Worm (Caenorhabditis elegans): ENCODE data around the gene unc-84.

unc-84 gene

ce11 chrX:13631122-13631672 is 46.6 kb downstream of the unc-84 start, which contains the start of gene nlg-1:
Gene nlg-1 (minus strand): TSS chrX:13631172.
- TF ChIP-seq fkh-10 (GFP tag; optimal IDR thresholded peaks at IDR 0.05): peak; percentile 59
- TF ChIP-seq ztf-11 (tag; optimal IDR thresholded peaks at IDR 0.05): no peak

DNA sequence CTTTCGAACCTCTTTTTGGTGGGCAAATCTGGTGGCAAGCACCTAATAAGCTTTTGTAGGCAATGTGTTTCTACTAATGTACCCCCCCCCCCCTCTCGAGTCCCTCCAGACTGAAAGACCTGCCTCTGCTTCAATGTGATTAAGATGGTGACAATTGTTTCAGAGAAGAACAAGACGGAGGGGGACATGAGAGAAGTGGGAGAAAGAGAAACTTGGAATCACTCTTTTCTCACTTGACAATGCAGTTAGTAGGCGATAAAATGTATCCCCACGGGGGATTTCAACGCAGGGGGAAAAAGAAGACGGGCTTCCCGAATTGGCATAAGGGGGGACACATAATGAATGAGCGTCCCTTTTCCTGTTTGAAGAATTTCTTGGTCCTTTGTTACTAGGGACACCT is 47.7 kb downstream of the unc-84 start:
- TF ChIP-seq elt-2 (tag; optimal IDR thresholded peaks at IDR 0.05): no peak
- peak; percentile 49 for TF ChIP-seq egl-5 (tag; optimal IDR thresholded peaks at IDR 0.05)

DNA sequence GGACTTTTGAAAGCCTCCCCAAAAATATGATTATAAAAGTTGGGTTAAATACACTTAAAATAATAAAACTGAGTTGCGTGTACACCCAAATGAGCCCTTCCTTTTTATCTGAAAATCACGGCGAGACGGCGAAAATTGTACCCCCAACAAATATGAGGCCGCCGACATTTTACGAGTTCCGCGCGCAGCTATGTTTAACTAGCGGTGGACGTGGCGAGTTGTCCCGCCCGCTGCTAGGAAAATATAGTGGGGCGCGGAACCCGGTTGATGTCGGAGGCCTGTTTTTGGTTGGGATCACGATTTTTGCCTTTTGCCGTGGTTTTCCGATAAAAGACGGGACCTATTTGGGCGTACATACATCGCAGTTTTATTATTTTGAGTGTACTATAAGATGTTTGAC is 48.5 kb downstream of the unc-84 start:
- TF ChIP-seq elt-1 (tag; optimal IDR thresholded peaks at IDR 0.05) (no peak), pha-4 (tag; optimal IDR thresholded peaks at IDR 0.05) (no peak), nhr-25 (tag; optimal IDR thresholded peaks at IDR 0.05) (no peak), snpc-4 (tag; optimal IDR thresholded peaks at IDR 0.05) (peak; percentile 48), fkh-10 (GFP tag; optimal IDR thresholded peaks at IDR 0.05) (no peak), ceh-28 (tag; optimal IDR thresholded peaks at IDR 0.05) (no peak), skn-1 (tag; optimal IDR thresholded peaks at IDR 0.05) (no peak)

- TF ChIP-seq jun-1 (tag; optimal IDR thresholded peaks at IDR 0.05) (no peak), ZK546.5 (tag; optimal IDR thresholded peaks at IDR 0.05) (no peak), fkh-10 (GFP tag; optimal IDR thresholded peaks at IDR 0.05) (peak; percentile 19), pha-4 (tag; optimal IDR thresholded peaks at IDR 0.05) (no peak), unc-62 (GFP tag; optimal IDR thresholded peaks at IDR 0.05) (no peak)
These were observed 49.4 kb downstream of the unc-84 start for ce11 chrX:13633876-13634479.

ce11 chrX:13637526-13637925 is 53.0 kb downstream of the unc-84 start:
- TF ChIP-seq nhr-237 (tag; optimal IDR thresholded peaks at IDR 0.05) (no peak), sea-2 (GFP tag; optimal IDR thresholded peaks at IDR 0.05) (no peak), ztf-11 (tag; optimal IDR thresholded peaks at IDR 0.05) (no peak), ceh-16 (tag; optimal IDR thresholded peaks at IDR 0.05) (no peak), unc-62 (GFP tag; optimal IDR thresholded peaks at IDR 0.05) (no peak), mml-1 (tag; optimal IDR thresholded peaks at IDR 0.05) (no peak), elt-1 (tag; optimal IDR thresholded peaks at IDR 0.05) (no peak), elt-3 (tag; optimal IDR thresholded peaks at IDR 0.05) (no peak), pha-4 (tag; optimal IDR thresholded peaks at IDR 0.05) (no peak), ceh-9 (tag; optimal IDR thresholded peaks at IDR 0.05) (no peak), tbx-2 (tag; optimal IDR thresholded peaks at IDR 0.05) (no peak), jun-1 (tag; optimal IDR thresholded peaks at IDR 0.05) (no peak), lin-39 (tag; optimal IDR thresholded peaks at IDR 0.05) (no peak), ceh-28 (tag; optimal IDR thresholded peaks at IDR 0.05) (no peak), lin-15B (tag; optimal IDR thresholded peaks at IDR 0.05) (no peak), fkh-10 (GFP tag; optimal IDR thresholded peaks at IDR 0.05) (no peak)

DNA sequence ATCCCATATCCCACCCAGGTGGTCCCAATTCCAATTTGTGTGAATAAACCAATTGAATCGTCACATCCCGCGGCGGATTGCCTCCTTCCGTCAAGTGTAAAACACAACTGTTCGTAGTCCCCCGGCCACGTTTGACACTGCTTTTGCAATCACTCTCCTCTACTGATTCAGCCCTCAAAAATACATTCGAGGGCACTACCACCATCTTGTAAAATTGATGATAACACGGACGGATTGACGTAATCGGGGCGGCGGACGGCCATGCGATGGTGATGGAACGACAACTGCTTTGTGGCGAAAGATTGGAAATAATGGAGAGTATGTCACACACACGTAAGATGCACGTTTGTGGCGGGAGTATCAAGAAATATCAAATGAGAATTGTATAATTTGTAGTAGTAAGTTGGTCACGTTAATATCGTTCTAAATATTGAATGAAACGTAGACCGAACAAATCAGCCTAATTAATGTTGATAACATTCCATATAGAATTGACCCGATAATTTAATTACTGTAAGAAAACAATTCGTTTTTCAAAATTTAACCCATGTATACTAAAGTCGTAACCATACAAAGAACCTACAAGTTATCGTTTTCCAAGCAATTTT is 53.9 kb downstream of the unc-84 start:
- TF ChIP-seq unc-62 (GFP tag; optimal IDR thresholded peaks at IDR 0.05) (no peak), eor-1 (tag; optimal IDR thresholded peaks at IDR 0.05) (no peak), egl-5 (tag; optimal IDR thresholded peaks at IDR 0.05) (peak; percentile 85)

Measured in whole organism, L3 larva.